Fruit fly (Drosophila melanogaster) S2 (cell line): ENCODE data around the gene sbm.

Source experiments
- CG8478 ChIP-seq: fragments of >200 bp; optimal IDR thresholded peaks from 2 replicates; lab custom pipeline; 2018
- CTCF ChIP-seq, 2 experiments: fragments of >200 bp; optimal IDR thresholded peaks; 2 replicates each; lab custom pipeline; 2018

DNA sequence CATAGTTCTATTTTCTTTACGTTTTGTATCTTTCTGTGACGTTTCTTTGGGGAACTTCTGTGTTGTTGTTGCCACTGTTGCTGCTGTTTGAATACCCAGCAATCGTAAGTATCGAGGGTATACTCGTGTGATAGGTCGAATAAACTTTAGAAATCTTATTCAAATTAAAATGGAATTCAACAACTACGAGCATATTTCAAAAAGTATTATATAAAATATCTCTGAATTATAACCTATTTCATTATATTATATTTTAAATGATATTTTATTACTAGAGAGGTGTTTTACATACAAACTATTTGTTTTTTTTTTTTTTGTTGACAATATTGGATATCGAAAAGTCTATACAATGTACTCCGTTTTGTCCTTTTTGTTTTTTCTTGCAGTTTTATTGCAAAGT is 6.8 kb upstream of the sbm start:
- TF ChIP-seq CG8478 (lab: Kevin White, UChicago) (no peak), CTCF (optimal IDR thresholded peaks at IDR 0.05; lab: Kevin White, UChicago) (no peak)
